Worm (Caenorhabditis elegans): ENCODE results near the gene F25B4.8.

F25B4.8 gene

DNA sequence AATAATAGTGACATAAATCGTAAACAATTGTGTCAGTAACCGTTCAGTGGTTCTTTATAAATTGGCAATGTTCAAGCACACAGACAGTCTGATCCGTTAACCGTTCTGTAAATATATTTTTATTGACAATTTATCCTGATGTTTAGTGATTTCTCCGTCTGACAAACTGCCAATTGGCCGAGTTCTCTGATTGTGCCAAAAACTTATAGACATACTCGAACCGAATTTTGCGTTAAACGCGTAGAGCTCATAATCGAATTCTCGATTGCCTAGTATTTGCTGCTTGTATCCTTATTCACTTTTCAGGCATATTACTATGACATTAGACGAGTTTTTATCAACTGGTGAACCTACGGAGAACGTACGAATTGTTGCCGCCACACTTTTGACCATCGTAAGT is 47.3 kb downstream of the F25B4.8 start, which contains the start of gene srx-117:
Gene srx-117, plus strand, starts transcription at position 301 of the 400 bp plus-strand sequence.
- no peak for TF ChIP-seq elt-3 (tag; optimal IDR thresholded peaks at IDR 0.05)
- TF ChIP-seq pqm-1 (tag; optimal IDR thresholded peaks at IDR 0.05) = no peak
